Fruit fly (Drosophila melanogaster) whole organism, embryonic: ENCODE data around the gene EMC3.

Experiments used
- CG10147 ChIP-seq: fragments of 200-800 bp; sonication (Bioruptor generic); optimal IDR thresholded peaks from 2 replicates; lab custom pipeline; 2019; ENCODE audit warnings: missing biosample characterization, mild to moderate bottlenecking, missing genetic modification characterization, moderate library complexity
- CG11247 ChIP-seq: fragments of 200-800 bp; sonication (Bioruptor generic); IDR thresholded peaks from 2 replicates; pipeline ENCODE4 v1.3.6; 2022; ENCODE audit warnings: missing biosample characterization, missing genetic modification characterization
- CG13894 ChIP-seq: fragments of 200-800 bp; sonication (Bioruptor generic); optimal IDR thresholded peaks from 3 replicates; lab custom pipeline; 2018; ENCODE audit warnings: missing biosample characterization, mild to moderate bottlenecking, missing genetic modification characterization, moderate library complexity
- CG16815 ChIP-seq: fragments of 200-800 bp; sonication (Bioruptor generic); optimal IDR thresholded peaks from 3 replicates; lab custom pipeline; 2017; ENCODE audit warnings: missing biosample characterization, mild to moderate bottlenecking, missing genetic modification characterization
- CG17912 ChIP-seq: fragments of 200-800 bp; sonication (Bioruptor generic); optimal IDR thresholded peaks from 2 replicates; lab custom pipeline; 2018; ENCODE audit warnings: missing biosample characterization, mild to moderate bottlenecking, missing genetic modification characterization
- CG3065 ChIP-seq: fragments of 200-800 bp; sonication (Bioruptor generic); optimal IDR thresholded peaks from 2 replicates; lab custom pipeline; 2016; ENCODE audit warnings: missing biosample characterization, missing genetic modification characterization
- CG32532 ChIP-seq: fragments of 200-800 bp; sonication (Bioruptor generic); IDR thresholded peaks from 2 replicates; pipeline ENCODE4 v1.3.6; 2022; ENCODE audit warnings: missing biosample characterization, missing genetic modification characterization
- CG32772 ChIP-seq: fragments of 200-800 bp; sonication (Bioruptor generic); IDR thresholded peaks from 2 replicates; pipeline ENCODE4 v1.3.6; 2022; ENCODE audit warnings: missing biosample characterization, missing genetic modification characterization
- CG3995 ChIP-seq: fragments of 200-800 bp; sonication (Bioruptor generic); optimal IDR thresholded peaks from 3 replicates; lab custom pipeline; 2016; ENCODE audit warnings: missing biosample characterization, missing genetic modification characterization
- CG4360 ChIP-seq: fragments of 200-800 bp; sonication (Bioruptor generic); IDR thresholded peaks from 2 replicates; pipeline ENCODE4 v1.3.6; 2022; ENCODE audit warnings: missing biosample characterization, missing genetic modification characterization
- CG4820 ChIP-seq: fragments of 200-800 bp; sonication (Bioruptor generic); optimal IDR thresholded peaks from 3 replicates; lab custom pipeline; 2016; ENCODE audit warnings: missing biosample characterization, missing genetic modification characterization
- CG8359 ChIP-seq: fragments of 200-800 bp; sonication (Bioruptor generic); optimal IDR thresholded peaks from 2 replicates; lab custom pipeline; 2017; ENCODE audit warnings: missing biosample characterization, mild to moderate bottlenecking, missing genetic modification characterization, borderline replicate concordance
- Hand ChIP-seq: fragments of 200-800 bp; sonication (Bioruptor generic); optimal IDR thresholded peaks from 2 replicates; lab custom pipeline; 2017; ENCODE audit warnings: mild to moderate bottlenecking, missing biosample characterization, missing genetic modification reagents, missing genetic modification characterization
- Hr3 ChIP-seq: fragments of 200-800 bp; sonication (Bioruptor generic); optimal IDR thresholded peaks from 3 replicates; lab custom pipeline; 2016; ENCODE audit warnings: missing biosample characterization, missing genetic modification characterization
- Kr ChIP-seq: fragments of 200-800 bp; sonication (Bioruptor generic); optimal IDR thresholded peaks from 2 replicates; lab custom pipeline; 2017; ENCODE audit warnings: missing biosample characterization, mild to moderate bottlenecking, missing genetic modification characterization
- Neu2 ChIP-seq: fragments of 200-800 bp; sonication (Bioruptor generic); optimal IDR thresholded peaks from 3 replicates; lab custom pipeline; 2016; ENCODE audit warnings: missing biosample characterization, missing genetic modification characterization, borderline replicate concordance
- Sox100B ChIP-seq: fragments of 200-800 bp; sonication (Bioruptor generic); optimal IDR thresholded peaks from 3 replicates; lab custom pipeline; 2018; ENCODE audit warnings: missing biosample characterization, mild to moderate bottlenecking, missing genetic modification characterization
- Spps ChIP-seq: fragments of 200-800 bp; sonication (Bioruptor generic); optimal IDR thresholded peaks from 2 replicates; lab custom pipeline; 2018; ENCODE audit warnings: missing biosample characterization, mild to moderate bottlenecking, missing genetic modification characterization
- Vsx1 ChIP-seq: fragments of 200-800 bp; sonication (Bioruptor generic); optimal IDR thresholded peaks from 2 replicates; lab custom pipeline; 2017; ENCODE audit warnings: missing biosample characterization, mild to moderate bottlenecking, missing genetic modification characterization, missing genetic modification reagents
- YL-1 ChIP-seq: fragments of 200-800 bp; sonication (Bioruptor generic); optimal IDR thresholded peaks from 3 replicates; lab custom pipeline; 2017; ENCODE audit warnings: missing biosample characterization, mild to moderate bottlenecking, missing genetic modification characterization
- abd-A ChIP-seq: fragments of 200-800 bp; sonication (Bioruptor generic); optimal IDR thresholded peaks from 3 replicates; lab custom pipeline; 2019; ENCODE audit warnings: missing biosample characterization, mild to moderate bottlenecking, missing genetic modification characterization, moderate library complexity
- al ChIP-seq: fragments of 200-800 bp; sonication (Bioruptor generic); IDR thresholded peaks from 2 replicates; pipeline ENCODE4 v1.3.6; 2022; ENCODE audit warnings: missing biosample characterization, missing genetic modification characterization
- ase ChIP-seq: fragments of 200-800 bp; sonication (Bioruptor generic); IDR thresholded peaks from 3 replicates; pipeline ENCODE4 v1.3.6; 2022; ENCODE audit warnings: missing biosample characterization, missing genetic modification characterization
- bbx ChIP-seq: fragments of 200-800 bp; sonication (Bioruptor generic); IDR thresholded peaks from 2 replicates; pipeline ENCODE4 v1.3.6; 2022; ENCODE audit warnings: missing biosample characterization, missing genetic modification characterization; ENCODE audit not compliant: partially characterized antibody
- chinmo ChIP-seq: fragments of 200-800 bp; sonication (Bioruptor generic); IDR thresholded peaks from 4 replicates; pipeline ENCODE4 v1.3.6; 2022; ENCODE audit warnings: missing biosample characterization, missing genetic modification characterization; ENCODE audit not compliant: partially characterized antibody
- dysf ChIP-seq: fragments of 200-800 bp; sonication (Bioruptor generic); IDR thresholded peaks from 3 replicates; pipeline ENCODE4 v1.3.6; 2022; ENCODE audit warnings: missing biosample characterization, missing genetic modification characterization
- gem ChIP-seq: fragments of 200-800 bp; sonication (Bioruptor generic); optimal IDR thresholded peaks from 2 replicates; lab custom pipeline; 2019; ENCODE audit warnings: missing biosample characterization, mild to moderate bottlenecking, missing genetic modification characterization, moderate library complexity
- grau ChIP-seq: fragments of 200-800 bp; optimal IDR thresholded peaks from 3 replicates; lab custom pipeline; 2019; ENCODE audit warnings: missing biosample characterization, mild to moderate bottlenecking, missing genetic modification characterization, moderate library complexity
- insv ChIP-seq, 2 experiments: fragments of 200-800 bp; sonication (Bioruptor generic); optimal IDR thresholded peaks; 3 replicates each; lab custom pipeline; 2016 to 2018; ENCODE audit warnings: missing biosample characterization in 2 of 2, missing genetic modification characterization in 2 of 2
- lola ChIP-seq, 3 experiments: fragments of >200 bp in 2 of 3; fragments of 200-800 bp in 1 of 3; sonication (Bioruptor generic) in 1 of 3; optimal IDR thresholded peaks; 2 replicates each; lab custom pipeline; 2017 to 2019; ENCODE audit warnings: missing biosample characterization in 3 of 3, missing genetic modification characterization in 3 of 3, mild to moderate bottlenecking in 1 of 3, moderate library complexity in 1 of 3
- maf-S ChIP-seq: fragments of 200-800 bp; sonication (Bioruptor generic); optimal IDR thresholded peaks from 2 replicates; lab custom pipeline; 2016; ENCODE audit warnings: missing biosample characterization, missing genetic modification characterization
- prd ChIP-seq, 3 experiments: fragments of >200 bp in 2 of 3; fragments of 200-800 bp in 1 of 3; sonication (Bioruptor generic) in 1 of 3; optimal IDR thresholded peaks in 2 of 3; IDR thresholded peaks in 1 of 3; 2 replicates in 2 of 3; 3 replicates in 1 of 3; pipeline versions ENCODE4 v1.3.6 to Lab custom; 2017 to 2022; ENCODE audit warnings: missing biosample characterization in 1 of 3, missing genetic modification characterization in 1 of 3
- pros ChIP-seq: fragments of 200-800 bp; sonication (Bioruptor generic); optimal IDR thresholded peaks from 3 replicates; lab custom pipeline; 2019; ENCODE audit warnings: missing biosample characterization, mild to moderate bottlenecking, missing genetic modification characterization, moderate library complexity
- ro ChIP-seq: fragments of 200-800 bp; sonication (Bioruptor generic); IDR thresholded peaks from 2 replicates; pipeline ENCODE4 v1.3.6; 2022; ENCODE audit warnings: missing biosample characterization, missing genetic modification characterization
- sens-2 ChIP-seq: fragments of 200-800 bp; sonication (Bioruptor generic); IDR thresholded peaks from 2 replicates; pipeline ENCODE4 v1.3.6; 2022; ENCODE audit warnings: missing biosample characterization, missing genetic modification characterization
- sima ChIP-seq: fragments of 200-800 bp; sonication (Bioruptor generic); optimal IDR thresholded peaks from 2 replicates; lab custom pipeline; 2016; ENCODE audit warnings: missing biosample characterization, missing genetic modification characterization
- slbo ChIP-seq: fragments of 200-800 bp; sonication (Bioruptor generic); IDR thresholded peaks from 2 replicates; pipeline ENCODE4 v1.3.6; 2022; ENCODE audit warnings: missing biosample characterization, missing genetic modification characterization
- tna ChIP-seq: fragments of 200-800 bp; sonication (Bioruptor generic); IDR thresholded peaks from 2 replicates; pipeline ENCODE4 v1.3.6; 2022; ENCODE audit warnings: missing biosample characterization, missing genetic modification characterization; ENCODE audit not compliant: partially characterized antibody
- tx ChIP-seq: fragments of 200-800 bp; sonication (Bioruptor generic); optimal IDR thresholded peaks from 2 replicates; lab custom pipeline; 2016; ENCODE audit warnings: missing biosample characterization, missing genetic modification characterization
- vfl ChIP-seq: fragments of 200-800 bp; sonication (Bioruptor generic); optimal IDR thresholded peaks from 2 replicates; lab custom pipeline; 2016; ENCODE audit warnings: missing biosample characterization, missing genetic modification characterization
- vvl ChIP-seq: fragments of 200-800 bp; sonication (Bioruptor generic); IDR thresholded peaks from 2 replicates; pipeline ENCODE4 v1.3.6; 2022; ENCODE audit warnings: missing biosample characterization, missing genetic modification characterization

The EMC3 gene

DNA sequence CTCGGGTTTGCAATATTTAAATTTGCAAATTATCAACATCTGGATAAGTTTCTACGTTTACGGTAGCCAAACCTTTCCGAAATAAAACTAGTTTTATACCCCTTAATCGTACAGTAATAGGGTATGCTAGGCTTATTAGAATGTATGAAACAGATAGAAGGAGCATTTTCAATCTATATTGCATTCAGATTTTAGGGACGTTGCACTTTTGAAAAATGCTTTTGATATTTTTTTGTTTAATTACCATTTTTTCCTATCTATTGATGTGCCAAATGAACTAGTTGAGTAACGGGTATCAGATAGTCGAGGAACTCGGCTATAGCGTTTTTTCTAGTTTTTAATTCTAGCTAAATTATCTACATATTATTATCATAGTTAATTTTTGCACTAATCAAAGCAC lies 49.3 kb downstream of the EMC3 start (continued):
- TF ChIP-seq dysf (peak; percentile 5; the same call in 1 of the 3 replicates), Neu2 (no peak), sima (GFP tag; lab: Kevin White, UChicago) (no peak), CG4360 (GFP tag; lab: Robert Waterston, UW) (no peak), CG32532 (GFP tag; lab: Robert Waterston, UW) (peak; percentile 61), CG8359 (GFP tag; lab: Kevin White, UChicago) (no peak), CG10147 (GFP tag; lab: Kevin White, UChicago) (no peak), CG32772 (GFP tag; lab: Robert Waterston, UW) (no peak), Spps (tag; lab: Kevin White, UChicago) (no peak), vfl (no peak), Kr (GFP tag; lab: Kevin White, UChicago) (no peak), gem (peak; percentile 42), prd (optimal IDR thresholded peaks at IDR 0.05; lab: Kevin White, UChicago) (no peak), prd (GFP tag; IDR thresholded peaks at IDR 0.05; lab: Robert Waterston, UW) (0 out of 3 replicates have a peak, but pooled peaks have one; percentile 11), bbx (GFP tag; lab: Robert Waterston, UW) (no peak), al (GFP tag; lab: Robert Waterston, UW) (peak; percentile 5; the same call in 1 of the 2 replicates), CG16815 (GFP tag; lab: Kevin White, UChicago) (peak; percentile 18), ase (GFP tag; lab: Robert Waterston, UW) (no peak), Vsx1 (GFP tag; lab: Kevin White, UChicago) (no peak), CG3995 (no peak), maf-S (GFP tag; lab: Kevin White, UChicago) (no peak), CG17912 (GFP tag; lab: Kevin White, UChicago) (no peak), tna (GFP tag; lab: Robert Waterston, UW) (no peak), sens-2 (no peak), Sox100B (GFP tag; lab: Kevin White, UChicago) (no peak), ro (no peak), lola (GFP tag; optimal IDR thresholded peaks at IDR 0.05; lab: Kevin White, UChicago) (no peak), grau (tag; lab: Kevin White, UChicago) (peak; percentile 18), CG4820 (GFP tag; lab: Kevin White, UChicago) (no peak), insv (GFP tag; optimal IDR thresholded peaks at IDR 0.05; lab: Kevin White, UChicago) (no peak), CG11247 (GFP tag; lab: Robert Waterston, UW) (no peak), Hr3 (GFP tag; lab: Kevin White, UChicago) (no peak), tx (GFP tag; lab: Kevin White, UChicago) (no peak), YL-1 (GFP tag; lab: Kevin White, UChicago) (no peak), Hand (GFP tag; lab: Kevin White, UChicago) (no peak)
- TF ChIP-seq, all 482 proteins: peak for 32

- TF ChIP-seq CG13894 (tag; lab: Kevin White, UChicago) (peak; percentile 8), CG3065 (no peak), Vsx1 (GFP tag; lab: Kevin White, UChicago) (peak; percentile 12), slbo (GFP tag; lab: Robert Waterston, UW) (0 out of 2 replicates have a peak, but pooled peaks have one; percentile 16), pros (GFP tag; lab: Kevin White, UChicago) (peak; percentile 42), CG32772 (GFP tag; lab: Robert Waterston, UW) (no peak), vvl (GFP tag; lab: Robert Waterston, UW) (peak; percentile 69; the same call in 1 of the 2 replicates), abd-A (tag; lab: Kevin White, UChicago) (peak; percentile 95), chinmo (GFP tag; lab: Robert Waterston, UW) (0 out of 4 replicates have a peak, but pooled peaks have one; percentile 50)
Measured at dm6 chr2L:10682197-10682596, 50.0 kb downstream of the EMC3 start.
